Fruit fly (Drosophila melanogaster): ENCODE measurements around the gene zuc.

DNA sequence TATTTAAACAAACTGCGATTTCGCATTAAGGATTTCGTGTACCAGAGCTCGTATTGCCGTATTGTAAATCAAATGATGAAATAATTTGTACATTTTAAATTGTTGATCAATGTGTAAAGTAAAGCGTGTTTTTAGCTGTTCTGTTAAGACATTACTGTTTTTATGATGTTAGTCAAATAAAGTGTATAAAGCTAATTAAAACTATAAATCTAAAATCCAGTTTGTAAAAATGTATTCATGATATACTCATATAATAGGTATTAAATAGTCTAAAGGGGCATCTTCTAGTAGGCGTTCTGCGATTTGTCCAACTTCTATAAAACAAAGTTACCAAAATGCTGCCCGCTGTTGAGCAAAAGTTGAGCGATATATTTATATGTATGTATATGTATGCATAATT, 44.2 kb upstream of the zuc start, which contains the start of gene CG18788:
- TF ChIP-seq pan (optimal IDR thresholded peaks at IDR 0.05): no peak
- no peak for TF ChIP-seq psq (GFP tag; optimal IDR thresholded peaks at IDR 0.05)
- no peak for TF ChIP-seq Sp1 (GFP tag; optimal IDR thresholded peaks at IDR 0.05)
- no peak for TF ChIP-seq h (GFP tag; optimal IDR thresholded peaks at IDR 0.05)
- TF ChIP-seq OdsH (GFP tag; optimal IDR thresholded peaks at IDR 0.05): no peak
- TF ChIP-seq dsf (GFP tag; optimal IDR thresholded peaks at IDR 0.05; ENCODE audit: borderline replicate concordance): no peak
- no peak for TF ChIP-seq lola (GFP tag; optimal IDR thresholded peaks at IDR 0.05)
